Fruit fly (Drosophila melanogaster) whole organism, prepupa: ENCODE measurements around the gene mnb.

ENCODE experiments used
- CG10669 ChIP-seq: fragments of 200-800 bp; sonication (Bioruptor generic); optimal IDR thresholded peaks from 3 replicates; lab custom pipeline; 2018; ENCODE audit warnings: missing biosample characterization, mild to moderate bottlenecking, missing genetic modification characterization, moderate library complexity
- Hr39 ChIP-seq: fragments of 200-800 bp; sonication (Bioruptor generic); optimal IDR thresholded peaks from 2 replicates; lab custom pipeline; 2016; ENCODE audit warnings: missing biosample characterization, missing genetic modification characterization

dm6 chrX:17857809-17858208 lies 29.2 kb downstream of the mnb start:
- TF ChIP-seq CG10669 (GFP tag; lab: Kevin White, UChicago) (no peak), Hr39 (GFP tag; lab: Kevin White, UChicago) (no peak)
